Worm (Caenorhabditis elegans) whole organism, midembryonic: ENCODE data around the gene ceh-99.

ENCODE experiments used
- T22C8.4 ChIP-seq: fragments of 200-800 bp; sonication (Bioruptor generic); IDR thresholded peaks from 2 replicates; pipeline ENCODE4 v1.3.6; 2022; ENCODE audit warnings: missing genetic modification characterization, missing compliant biosample characterization
- cog-1 ChIP-seq: sonication (generic microtip); optimal IDR thresholded peaks from 2 replicates; lab custom pipeline; 2016; ENCODE audit warnings: missing genetic modification characterization, missing compliant biosample characterization
- tab-1 ChIP-seq: fragments of 200-800 bp; sonication (Bioruptor generic); IDR thresholded peaks from 2 replicates; pipeline ENCODE4 v1.3.6; 2022; ENCODE audit warnings: missing genetic modification characterization, missing compliant biosample characterization

DNA sequence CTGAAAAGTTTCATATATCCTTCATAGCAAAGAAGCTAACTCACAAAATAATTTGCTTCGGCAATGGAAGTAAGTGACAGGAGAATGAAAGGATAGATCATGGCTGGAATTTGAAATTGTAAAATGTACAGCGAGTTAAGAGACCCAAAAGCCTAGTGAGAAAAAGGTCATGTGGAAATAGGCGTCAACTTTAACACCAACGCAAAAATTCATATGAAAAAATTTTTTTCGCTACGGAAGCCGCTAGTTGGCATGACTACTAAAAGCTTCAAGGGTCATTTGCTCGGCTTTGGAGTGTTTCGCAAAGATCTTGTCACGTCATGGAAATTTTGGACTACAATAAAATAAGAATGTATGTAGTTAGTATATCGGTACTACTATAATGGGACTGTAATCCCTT lies 50.7 kb downstream of the ceh-99 start, which contains the start of gene Y38E10A.1:
- TF ChIP-seq T22C8.4 (GFP tag; lab: Robert Waterston, UW), result no peak
- no peak for TF ChIP-seq cog-1 (tag; lab: Kevin White, UChicago)
- TF ChIP-seq tab-1 (GFP tag; lab: Robert Waterston, UW), result no peak
